Fruit fly (Drosophila melanogaster) S2 (cell line): ENCODE data around the gene CG7568.

Experiments used
- CG8478 ChIP-seq: fragments of >200 bp; optimal IDR thresholded peaks from 2 replicates; lab custom pipeline; 2018
- CTCF ChIP-seq, 2 experiments: fragments of >200 bp; optimal IDR thresholded peaks; 2 replicates each; lab custom pipeline; 2018

DNA sequence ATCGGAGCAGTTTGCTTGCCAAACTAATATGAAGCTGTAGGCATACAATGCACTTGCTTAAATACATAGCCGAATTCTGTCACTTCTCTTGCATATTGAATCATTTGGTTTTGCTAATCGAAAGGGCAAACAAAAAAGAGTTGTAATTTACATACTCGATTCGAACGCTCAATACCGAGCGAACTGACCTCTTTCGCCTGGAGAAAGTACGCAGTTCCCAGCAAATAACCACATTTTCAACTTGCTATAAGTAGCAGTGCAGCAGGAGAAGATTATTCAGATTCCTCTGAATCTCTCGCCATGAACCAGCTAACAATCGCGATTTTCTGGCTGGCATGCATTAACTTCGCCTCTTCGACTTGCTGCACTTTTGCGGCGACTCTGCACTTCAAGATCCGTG lies 7.5 kb upstream of the CG7568 start, which contains the start of gene Diedel2:
- TF ChIP-seq CG8478 (lab: Kevin White, UChicago) (no peak), CTCF (optimal IDR thresholded peaks at IDR 0.05; lab: Kevin White, UChicago) (no peak)
